Worm (Caenorhabditis elegans): ENCODE data around the gene F42A9.7.

- TF ChIP-seq C06A6.2 (GFP tag; conservative IDR thresholded peaks at IDR 0.05) (no peak), mes-4 (tag; optimal IDR thresholded peaks at IDR 0.05) (no peak), F23B12.7 (tag; optimal IDR thresholded peaks at IDR 0.05; ENCODE audit: insufficient read depth) (no peak), ama-1 (optimal IDR thresholded peaks at IDR 0.05) (no peak), ama-1 (GFP tag; optimal IDR thresholded peaks at IDR 0.05) (no peak), lsl-1 (GFP tag; optimal IDR thresholded peaks at IDR 0.05) (no peak), rpc-1 (optimal IDR thresholded peaks at IDR 0.05) (no peak), rpc-1 (tag; optimal IDR thresholded peaks at IDR 0.05) (no peak), efl-1 (GFP tag; optimal IDR thresholded peaks at IDR 0.05) (no peak), ztf-22 (GFP tag; optimal IDR thresholded peaks at IDR 0.05) (no peak), snpc-1.1 (tag; optimal IDR thresholded peaks at IDR 0.05; ENCODE audit: insufficient read depth) (no peak)
Observed at ce11 chrIV:8617047-8617446, at the start of gene F42A9.7, which contains the start of gene F42A9.3.

All from whole organism, young adult.